Worm (Caenorhabditis elegans) whole organism, L1 larva: ENCODE measurements around the gene srh-74.

Experiments
- C34B4.2 ChIP-seq: sonication (generic microtip); optimal IDR thresholded peaks from 2 replicates; lab custom pipeline; 2017; ENCODE audit warnings: mild to moderate bottlenecking, missing genetic modification characterization, missing compliant biosample characterization
- F16B12.6 ChIP-seq: fragments of 150-350 bp; optimal IDR thresholded peaks from 2 replicates; lab custom pipeline; 2014; ENCODE audit warnings: missing biosample characterization, missing genetic modification characterization
- aha-1 ChIP-seq: fragments of 150-350 bp; optimal IDR thresholded peaks from 2 replicates; lab custom pipeline; 2014; ENCODE audit warnings: missing biosample characterization, missing genetic modification characterization
- alr-1 ChIP-seq: fragments of 200-800 bp; sonication (Bioruptor generic); optimal IDR thresholded peaks from 2 replicates; lab custom pipeline; 2018; ENCODE audit warnings: borderline replicate concordance, mild to moderate bottlenecking, missing genetic modification characterization, missing compliant biosample characterization
- ama-1 ChIP-seq: fragments of 150-350 bp; optimal IDR thresholded peaks from 2 replicates; lab custom pipeline; 2014
- blmp-1 ChIP-seq: fragments of 150-350 bp; optimal IDR thresholded peaks from 2 replicates; lab custom pipeline; 2014; ENCODE audit warnings: missing biosample characterization, missing genetic modification characterization
- ceh-63 ChIP-seq: fragments of 200-800 bp; sonication (Bioruptor generic); optimal IDR thresholded peaks from 2 replicates; lab custom pipeline; 2018; ENCODE audit warnings: mild to moderate bottlenecking, missing genetic modification characterization, missing compliant biosample characterization
- ceh-90 ChIP-seq: sonication (generic microtip); optimal IDR thresholded peaks from 2 replicates; lab custom pipeline; 2016; ENCODE audit warnings: missing genetic modification characterization, missing compliant biosample characterization
- egl-13 ChIP-seq: sonication (generic microtip); optimal IDR thresholded peaks from 2 replicates; lab custom pipeline; 2016; ENCODE audit warnings: missing genotype, missing genetic modification reagents, missing genetic modification characterization, missing compliant biosample characterization
- elt-2 ChIP-seq: sonication (generic microtip); optimal IDR thresholded peaks from 2 replicates; lab custom pipeline; 2016; ENCODE audit warnings: missing genetic modification characterization, mild to moderate bottlenecking, inconsistent platforms, missing compliant biosample characterization, missing genetic modification reagents
- fkh-4 ChIP-seq: sonication (generic microtip); optimal IDR thresholded peaks from 2 replicates; lab custom pipeline; 2016; ENCODE audit warnings: missing compliant biosample characterization, missing genetic modification characterization, borderline replicate concordance
- fos-1 ChIP-seq: fragments of 150-350 bp; optimal IDR thresholded peaks from 2 replicates; lab custom pipeline; 2014; ENCODE audit warnings: missing biosample characterization, missing genetic modification characterization
- hlh-17 ChIP-seq: fragments of 200-800 bp; sonication (Bioruptor generic); optimal IDR thresholded peaks from 2 replicates; lab custom pipeline; 2018; ENCODE audit warnings: missing genetic modification characterization, mild to moderate bottlenecking, missing compliant biosample characterization, moderate library complexity, borderline replicate concordance
- irx-1 ChIP-seq: sonication (generic microtip); optimal IDR thresholded peaks from 2 replicates; lab custom pipeline; 2016; ENCODE audit warnings: missing genetic modification characterization, missing compliant biosample characterization
- isw-1 ChIP-seq: fragments of 200-800 bp; sonication (Bioruptor generic); IDR thresholded peaks from 2 replicates; pipeline ENCODE4 v1.3.6; 2022; ENCODE audit warnings: missing genetic modification characterization, missing compliant biosample characterization
- jun-1 ChIP-seq: fragments of 150-350 bp; optimal IDR thresholded peaks from 2 replicates; lab custom pipeline; 2014; ENCODE audit warnings: missing biosample characterization, missing genetic modification reagents, missing genetic modification characterization
- lin-13 ChIP-seq: fragments of 150-350 bp; optimal IDR thresholded peaks from 2 replicates; lab custom pipeline; 2014; ENCODE audit warnings: missing biosample characterization, missing genetic modification reagents, missing genetic modification characterization
- lin-15B ChIP-seq: fragments of 150-350 bp; sonication (generic microtip); optimal IDR thresholded peaks from 3 replicates; lab custom pipeline; 2014; ENCODE audit warnings: missing biosample characterization, missing genetic modification characterization
- lin-35 ChIP-seq, 2 experiments: fragments of 150-350 bp; optimal IDR thresholded peaks; 2 replicates each; lab custom pipeline; 2014; ENCODE audit warnings: missing biosample characterization in 2 of 2, missing genetic modification characterization in 2 of 2, missing genetic modification reagents in 2 of 2
- lsy-2 ChIP-seq, 2 experiments: fragments of 150-350 bp; optimal IDR thresholded peaks; 2 replicates each; lab custom pipeline; 2014; ENCODE audit warnings: missing biosample characterization in 2 of 2, missing genetic modification characterization in 2 of 2
- mab-9 ChIP-seq: fragments of 200-800 bp; sonication (Bioruptor generic); IDR thresholded peaks from 2 replicates; pipeline ENCODE4 v1.3.6; 2022; ENCODE audit warnings: missing genetic modification reagents, missing genetic modification characterization, missing compliant biosample characterization
- mdl-1 ChIP-seq, 2 experiments: fragments of 150-350 bp; optimal IDR thresholded peaks; 2 replicates each; lab custom pipeline; 2014 to 2017; ENCODE audit warnings: missing biosample characterization in 2 of 2, missing genetic modification characterization in 2 of 2, inconsistent platforms in 1 of 2
- mef-2 ChIP-seq: fragments of 150-350 bp; optimal IDR thresholded peaks from 2 replicates; lab custom pipeline; 2014; ENCODE audit warnings: missing biosample characterization, missing genetic modification characterization
- nhr-11 ChIP-seq: fragments of 150-350 bp; optimal IDR thresholded peaks from 2 replicates; lab custom pipeline; 2014; ENCODE audit warnings: missing biosample characterization, missing genetic modification characterization
- nhr-19 ChIP-seq: fragments of 200-800 bp; sonication (Bioruptor generic); conservative IDR thresholded peaks from 2 replicates; pipeline ENCODE4 v1.3.6; 2022; ENCODE audit warnings: missing genetic modification characterization, missing compliant biosample characterization
- nhr-237 ChIP-seq: fragments of 150-350 bp; optimal IDR thresholded peaks from 2 replicates; lab custom pipeline; 2014; ENCODE audit warnings: missing biosample characterization, missing genetic modification characterization
- nhr-47 ChIP-seq: sonication (generic microtip); optimal IDR thresholded peaks from 2 replicates; lab custom pipeline; 2016; ENCODE audit warnings: mild to moderate bottlenecking, missing genetic modification characterization, moderate library complexity, missing compliant biosample characterization
- nhr-71 ChIP-seq: sonication (generic microtip); optimal IDR thresholded peaks from 2 replicates; lab custom pipeline; 2016; ENCODE audit warnings: mild to moderate bottlenecking, missing genetic modification characterization, moderate library complexity, missing compliant biosample characterization
- nhr-84 ChIP-seq: sonication (generic microtip); optimal IDR thresholded peaks from 2 replicates; lab custom pipeline; 2017; ENCODE audit warnings: missing biosample characterization, missing genetic modification characterization
- nhr-85 ChIP-seq: sonication (generic microtip); peaks from one replicate; lab custom pipeline; 2016; ENCODE audit warnings: missing genetic modification characterization, inconsistent platforms, missing compliant biosample characterization
- pag-3 ChIP-seq: sonication (generic microtip); optimal IDR thresholded peaks from 2 replicates; lab custom pipeline; 2017; ENCODE audit warnings: missing genetic modification characterization, mild to moderate bottlenecking, missing compliant biosample characterization, antibody characterized with exemption, borderline replicate concordance; ENCODE audit not compliant: insufficient read depth
- pax-3 ChIP-seq: fragments of 200-800 bp; sonication (Bioruptor generic); optimal IDR thresholded peaks from 2 replicates; lab custom pipeline; 2018; ENCODE audit warnings: mild to moderate bottlenecking, missing genetic modification characterization, moderate library complexity, missing compliant biosample characterization
- pqm-1 ChIP-seq: sonication (generic microtip); optimal IDR thresholded peaks from 3 replicates; lab custom pipeline; 2017; ENCODE audit warnings: missing biosample characterization, missing genetic modification characterization
- sox-4 ChIP-seq: sonication (generic microtip); optimal IDR thresholded peaks from 2 replicates; lab custom pipeline; 2016; ENCODE audit warnings: missing genetic modification characterization, missing compliant biosample characterization
- sptf-1 ChIP-seq: fragments of 150-350 bp; optimal IDR thresholded peaks from 2 replicates; lab custom pipeline; 2014; ENCODE audit warnings: missing biosample characterization, missing genetic modification characterization
- sup-37 ChIP-seq: fragments of 200-800 bp; sonication (Bioruptor generic); optimal IDR thresholded peaks from 2 replicates; lab custom pipeline; 2018; ENCODE audit warnings: mild to moderate bottlenecking, missing genetic modification characterization, missing compliant biosample characterization
- swsn-7 ChIP-seq: sonication (generic microtip); optimal IDR thresholded peaks from 2 replicates; lab custom pipeline; 2016; ENCODE audit warnings: missing genetic modification characterization, missing compliant biosample characterization
- tbx-2 ChIP-seq: sonication (generic microtip); optimal IDR thresholded peaks from 2 replicates; lab custom pipeline; 2016; ENCODE audit warnings: missing genetic modification characterization, missing compliant biosample characterization
- unc-130 ChIP-seq: fragments of 150-350 bp; optimal IDR thresholded peaks from 2 replicates; lab custom pipeline; 2017; ENCODE audit warnings: missing biosample characterization, missing genetic modification characterization, inconsistent platforms
- unc-30 ChIP-seq: sonication (generic microtip); optimal IDR thresholded peaks from 2 replicates; lab custom pipeline; 2017; ENCODE audit warnings: missing biosample characterization, missing genetic modification characterization
- unc-98 ChIP-seq: fragments of 200-800 bp; sonication (Bioruptor generic); IDR thresholded peaks from 2 replicates; pipeline ENCODE4 v1.3.6; 2022; ENCODE audit warnings: missing genetic modification characterization, missing compliant biosample characterization
- vab-15 ChIP-seq: sonication (generic microtip); optimal IDR thresholded peaks from 2 replicates; lab custom pipeline; 2017; ENCODE audit warnings: missing genotype, mild to moderate bottlenecking, missing genetic modification characterization, missing compliant biosample characterization
- zag-1 ChIP-seq: fragments of 150-350 bp; optimal IDR thresholded peaks from 2 replicates; lab custom pipeline; 2014; ENCODE audit warnings: missing biosample characterization, missing genetic modification characterization
- ztf-11 ChIP-seq, 2 experiments: sonication (generic microtip); optimal IDR thresholded peaks; 2 replicates each; lab custom pipeline; 2016 to 2017; ENCODE audit warnings: missing genetic modification characterization in 2 of 2, missing biosample characterization in 1 of 2, missing compliant biosample characterization in 1 of 2
- ztf-4 ChIP-seq: fragments of 150-350 bp; optimal IDR thresholded peaks from 2 replicates; lab custom pipeline; 2014; ENCODE audit warnings: missing biosample characterization, missing genetic modification characterization

The srh-74 gene

DNA sequence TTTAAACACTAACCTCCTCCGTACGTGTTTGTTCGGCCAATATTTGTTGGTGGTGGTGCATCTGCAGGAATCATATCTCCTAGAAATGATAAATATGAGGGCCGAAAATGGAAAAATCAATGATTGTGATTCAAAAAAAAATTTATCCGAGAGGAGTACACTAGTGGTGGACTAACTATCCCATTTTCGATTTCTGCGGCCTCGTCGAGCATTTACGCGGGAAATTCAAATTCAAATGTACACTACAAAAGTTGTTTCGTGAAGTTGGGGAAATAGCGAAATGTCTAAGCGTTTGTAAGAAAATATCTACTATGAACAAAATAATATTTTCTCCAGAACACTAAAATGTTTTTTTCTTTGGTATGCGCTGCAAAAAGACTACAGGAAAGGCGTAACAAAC is 19.3 kb downstream of the srh-74 start (continued):
- TF ChIP-seq nhr-84 (tag; lab: Kevin White, UChicago) (no peak), unc-30 (tag; lab: Kevin White, UChicago) (no peak), nhr-85 (tag; lab: Kevin White, UChicago) (peak; percentile 94), ztf-4 (tag; lab: Kevin White, UChicago) (no peak), sptf-1 (tag; lab: Kevin White, UChicago) (no peak), ztf-11 (tag; optimal IDR thresholded peaks at IDR 0.05; lab: Kevin White, UChicago) (peak in 1 of 2 experiments; percentile 90), mdl-1 (tag; optimal IDR thresholded peaks at IDR 0.05; lab: Kevin White, UChicago) (peak in 1 of 2 experiments; percentile 28), pax-3 (tag; lab: Kevin White, UChicago) (peak; percentile 80), sup-37 (GFP tag; lab: Kevin White, UChicago) (peak; percentile 45), ceh-90 (tag; lab: Kevin White, UChicago) (peak; percentile 90), lin-13 (GFP tag; lab: Kevin White, UChicago) (peak; percentile 56), irx-1 (tag; lab: Kevin White, UChicago) (peak; percentile 86), vab-15 (tag; lab: Kevin White, UChicago) (no peak), blmp-1 (tag; lab: Kevin White, UChicago) (peak; percentile 67), sox-4 (tag; lab: Kevin White, UChicago) (peak; percentile 74), mef-2 (tag; lab: Kevin White, UChicago) (no peak), mab-9 (GFP tag; lab: Robert Waterston, UW) (0 out of 2 replicates have a peak, but pooled peaks have one; percentile 48), C34B4.2 (tag; lab: Kevin White, UChicago) (no peak), isw-1 (GFP tag; lab: Robert Waterston, UW) (peak; percentile 53), ama-1 (lab: Kevin White, UChicago) (no peak), fkh-4 (tag; lab: Kevin White, UChicago) (peak; percentile 87), lsy-2 (tag; optimal IDR thresholded peaks at IDR 0.05; lab: Kevin White, UChicago) (peak; percentile 32 to 72), lin-15B (tag; lab: Kevin White, UChicago) (peak; percentile 60), nhr-71 (tag; lab: Kevin White, UChicago) (peak; percentile 83), alr-1 (tag; lab: Kevin White, UChicago) (no peak), F16B12.6 (peak; percentile 12), nhr-11 (tag; lab: Kevin White, UChicago) (no peak), swsn-7 (tag; lab: Kevin White, UChicago) (peak; percentile 59), aha-1 (tag; lab: Kevin White, UChicago) (no peak), elt-2 (tag; lab: Kevin White, UChicago) (peak; percentile 63), unc-98 (GFP tag; lab: Robert Waterston, UW) (peak; percentile 46; the same call in 1 of the 2 replicates), jun-1 (tag; lab: Kevin White, UChicago) (peak; percentile 53), zag-1 (tag; lab: Kevin White, UChicago) (no peak), nhr-237 (tag; lab: Kevin White, UChicago) (no peak), lin-35 (GFP tag; optimal IDR thresholded peaks at IDR 0.05; lab: Kevin White, UChicago) (peak; percentile 93 to 97), pag-3 (tag; lab: Kevin White, UChicago) (no peak), egl-13 (tag; lab: Kevin White, UChicago) (peak; percentile 66), tbx-2 (peak; percentile 80), unc-130 (tag; lab: Kevin White, UChicago) (peak; percentile 30), pqm-1 (no peak), ceh-63 (no peak), fos-1 (tag; lab: Kevin White, UChicago) (peak; percentile 16), nhr-47 (tag; lab: Kevin White, UChicago) (peak; percentile 86), hlh-17 (GFP tag; lab: Kevin White, UChicago) (no peak), nhr-19 (GFP tag; lab: Robert Waterston, UW) (peak; percentile 72)
